Fruit fly (Drosophila melanogaster) whole organism, wandering third instar larva: ENCODE data around the gene hkb.

ENCODE experiments used
- N ChIP-seq: fragments of >200 bp; optimal IDR thresholded peaks from 2 replicates; lab custom pipeline; 2018; ENCODE audit warnings: missing biosample characterization, missing external identifiers, missing genetic modification characterization
- ey ChIP-seq: fragments of 200-800 bp; sonication (Bioruptor generic); optimal IDR thresholded peaks from 2 replicates; lab custom pipeline; 2016; ENCODE audit warnings: missing biosample characterization, missing genetic modification characterization
- foxo ChIP-seq, 2 experiments: fragments of 200-800 bp; sonication (Bioruptor generic); optimal IDR thresholded peaks; 2 replicates in 1 of 2; 3 replicates in 1 of 2; lab custom pipeline; 2016 to 2017; ENCODE audit warnings: missing biosample characterization in 2 of 2, missing genetic modification characterization in 2 of 2
- lola ChIP-seq: fragments of >200 bp; optimal IDR thresholded peaks from 2 replicates; lab custom pipeline; 2017; ENCODE audit warnings: missing biosample characterization, missing genetic modification characterization

dm6 chr3R:4350199-4350598 lies 3.8 kb upstream of the hkb start:
- TF ChIP-seq foxo (GFP tag; optimal IDR thresholded peaks at IDR 0.05; lab: Kevin White, UChicago) (no peak), N (GFP tag; lab: Kevin White, UChicago) (no peak), lola (GFP tag; lab: Kevin White, UChicago) (no peak), ey (GFP tag; lab: Kevin White, UChicago) (no peak)
